Fruit fly (Drosophila melanogaster) whole organism, embryonic: ENCODE results near the gene dysc.
A peak's percentile ranks its signal among the peaks of the same experiment; 100 is the strongest.

Source experiments
- Antp ChIP-seq: fragments of 200-800 bp; sonication (Bioruptor generic); optimal IDR thresholded peaks from 3 replicates; lab custom pipeline; 2016; ENCODE audit warnings: missing biosample characterization, missing genetic modification characterization
- CG10274 ChIP-seq: fragments of 200-800 bp; sonication (Bioruptor generic); optimal IDR thresholded peaks from 3 replicates; lab custom pipeline; 2017; ENCODE audit warnings: missing biosample characterization, mild to moderate bottlenecking, missing genetic modification characterization
- CG10462 ChIP-seq: fragments of 200-800 bp; sonication (Bioruptor generic); optimal IDR thresholded peaks from 2 replicates; lab custom pipeline; 2016; ENCODE audit warnings: missing biosample characterization, missing genetic modification characterization
- CG11560 ChIP-seq: fragments of 200-800 bp; sonication (Bioruptor generic); IDR thresholded peaks from 3 replicates; pipeline ENCODE4 v1.3.6; 2022; ENCODE audit warnings: missing biosample characterization, missing genetic modification characterization
- CG11695 ChIP-seq: fragments of 200-800 bp; sonication (Bioruptor generic); IDR thresholded peaks from 3 replicates; pipeline ENCODE4 v1.3.6; 2022; ENCODE audit warnings: missing biosample characterization, missing genetic modification characterization
- CG13287 ChIP-seq: fragments of 200-800 bp; sonication (Bioruptor generic); IDR thresholded peaks from 2 replicates; pipeline ENCODE4 v1.3.6; 2022; ENCODE audit warnings: missing biosample characterization, missing genetic modification characterization; ENCODE audit not compliant: partially characterized antibody
- CG14014 ChIP-seq: fragments of 200-800 bp; sonication (Bioruptor generic); IDR thresholded peaks from 2 replicates; pipeline ENCODE4 v1.3.6; 2022; ENCODE audit warnings: missing biosample characterization, missing genetic modification characterization
- CG15073 ChIP-seq: fragments of 200-800 bp; sonication (Bioruptor generic); optimal IDR thresholded peaks from 2 replicates; lab custom pipeline; 2016; ENCODE audit warnings: missing biosample characterization, missing genetic modification characterization
- CG15479 ChIP-seq: fragments of 200-800 bp; sonication (Bioruptor generic); optimal IDR thresholded peaks from 3 replicates; lab custom pipeline; 2019; ENCODE audit warnings: missing biosample characterization, mild to moderate bottlenecking, missing genetic modification characterization, moderate library complexity
- CG1647 ChIP-seq: fragments of 200-800 bp; sonication (Bioruptor generic); optimal IDR thresholded peaks from 3 replicates; lab custom pipeline; 2016; ENCODE audit warnings: missing biosample characterization, missing genetic modification characterization
- CG16813 ChIP-seq: fragments of 200-800 bp; sonication (Bioruptor generic); IDR thresholded peaks from 3 replicates; pipeline ENCODE4 v1.3.6; 2022; ENCODE audit warnings: missing biosample characterization, missing genetic modification characterization; ENCODE audit not compliant: partially characterized antibody
- CG2129 ChIP-seq: fragments of 200-800 bp; sonication (Bioruptor generic); IDR thresholded peaks from 2 replicates; pipeline ENCODE4 v1.3.6; 2022; ENCODE audit warnings: missing biosample characterization, missing genetic modification characterization; ENCODE audit not compliant: partially characterized antibody
- CG2199 ChIP-seq: fragments of 200-800 bp; sonication (Bioruptor generic); IDR thresholded peaks from 3 replicates; pipeline ENCODE4 v1.3.6; 2022; ENCODE audit warnings: missing biosample characterization, missing genetic modification characterization
- CG3163 ChIP-seq: fragments of 200-800 bp; sonication (Bioruptor generic); optimal IDR thresholded peaks from 3 replicates; lab custom pipeline; 2016; ENCODE audit warnings: missing biosample characterization, missing genetic modification characterization
- CG42726 ChIP-seq: fragments of 200-800 bp; sonication (Bioruptor generic); IDR thresholded peaks from 2 replicates; pipeline ENCODE4 v1.3.6; 2022; ENCODE audit warnings: missing biosample characterization, missing genetic modification characterization; ENCODE audit not compliant: partially characterized antibody
- CG4360 ChIP-seq: fragments of 200-800 bp; sonication (Bioruptor generic); IDR thresholded peaks from 2 replicates; pipeline ENCODE4 v1.3.6; 2022; ENCODE audit warnings: missing biosample characterization, missing genetic modification characterization
- CG4730 ChIP-seq: fragments of 200-800 bp; sonication (Bioruptor generic); IDR thresholded peaks from 2 replicates; pipeline ENCODE4 v1.3.6; 2022; ENCODE audit warnings: missing biosample characterization, missing genetic modification characterization
- CG5245 ChIP-seq: fragments of 200-800 bp; sonication (Bioruptor generic); optimal IDR thresholded peaks from 3 replicates; lab custom pipeline; 2016; ENCODE audit warnings: missing biosample characterization, missing genetic modification characterization
- CG7556 ChIP-seq: fragments of 200-800 bp; sonication (Bioruptor generic); optimal IDR thresholded peaks from 2 replicates; lab custom pipeline; 2017; ENCODE audit warnings: missing biosample characterization, mild to moderate bottlenecking, missing genetic modification characterization
- CG8290 ChIP-seq, 3 experiments: fragments of 200-800 bp; sonication (Bioruptor generic); optimal IDR thresholded peaks; 2 replicates each; lab custom pipeline; 2016 to 2019; ENCODE audit warnings: missing biosample characterization in 3 of 3, missing genetic modification characterization in 3 of 3, mild to moderate bottlenecking in 2 of 3, moderate library complexity in 1 of 3
- CG9215 ChIP-seq: fragments of 200-800 bp; sonication (Bioruptor generic); IDR thresholded peaks from 2 replicates; pipeline ENCODE4 v1.3.6; 2022; ENCODE audit warnings: missing biosample characterization, missing genetic modification characterization
- Ets97D ChIP-seq: fragments of 200-800 bp; sonication (Bioruptor generic); optimal IDR thresholded peaks from 3 replicates; lab custom pipeline; 2016; ENCODE audit warnings: missing biosample characterization, missing genetic modification characterization
- GATAe ChIP-seq: fragments of 200-800 bp; sonication (Bioruptor generic); conservative IDR thresholded peaks from 2 replicates; pipeline ENCODE4 v1.3.6; 2022; ENCODE audit warnings: missing biosample characterization, missing genetic modification characterization
- Hmx ChIP-seq: fragments of 200-800 bp; sonication (Bioruptor generic); optimal IDR thresholded peaks from 2 replicates; lab custom pipeline; 2016; ENCODE audit warnings: missing biosample characterization, missing genetic modification characterization
- Hr39 ChIP-seq: fragments of >200 bp; optimal IDR thresholded peaks from 2 replicates; lab custom pipeline; 2017
- Hsf ChIP-seq: fragments of 200-800 bp; sonication (Bioruptor generic); optimal IDR thresholded peaks from 3 replicates; lab custom pipeline; 2016; ENCODE audit warnings: missing biosample characterization, missing genetic modification characterization
- Opbp ChIP-seq: fragments of 200-800 bp; sonication (Bioruptor generic); IDR thresholded peaks from 3 replicates; pipeline ENCODE4 v1.3.6; 2022; ENCODE audit warnings: missing biosample characterization, missing genetic modification characterization; ENCODE audit not compliant: partially characterized antibody
- Pdp1 ChIP-seq, 2 experiments: fragments of 200-800 bp; sonication (Bioruptor generic); optimal IDR thresholded peaks; 3 replicates each; lab custom pipeline; 2016; ENCODE audit warnings: missing biosample characterization in 2 of 2, missing genetic modification characterization in 2 of 2, mild to moderate bottlenecking in 1 of 2, moderate library complexity in 1 of 2
- Vsx1 ChIP-seq: fragments of 200-800 bp; sonication (Bioruptor generic); optimal IDR thresholded peaks from 2 replicates; lab custom pipeline; 2017; ENCODE audit warnings: missing biosample characterization, mild to moderate bottlenecking, missing genetic modification characterization, missing genetic modification reagents
- chinmo ChIP-seq: fragments of 200-800 bp; sonication (Bioruptor generic); IDR thresholded peaks from 4 replicates; pipeline ENCODE4 v1.3.6; 2022; ENCODE audit warnings: missing biosample characterization, missing genetic modification characterization; ENCODE audit not compliant: partially characterized antibody
- disco-r ChIP-seq: fragments of 200-800 bp; sonication (Bioruptor generic); optimal IDR thresholded peaks from 2 replicates; lab custom pipeline; 2016; ENCODE audit warnings: missing biosample characterization, missing genetic modification characterization
- exex ChIP-seq: fragments of 200-800 bp; sonication (Bioruptor generic); optimal IDR thresholded peaks from 4 replicates; lab custom pipeline; 2018; ENCODE audit warnings: missing biosample characterization, mild to moderate bottlenecking, missing genetic modification characterization, moderate library complexity
- fru ChIP-seq: fragments of >200 bp; optimal IDR thresholded peaks from 2 replicates; lab custom pipeline; 2017
- grn ChIP-seq: fragments of 200-800 bp; sonication (Bioruptor generic); optimal IDR thresholded peaks from 3 replicates; lab custom pipeline; 2017; ENCODE audit warnings: missing biosample characterization, missing genetic modification characterization
- gsb-n ChIP-seq: fragments of 200-800 bp; sonication (Bioruptor generic); optimal IDR thresholded peaks from 3 replicates; lab custom pipeline; 2018; ENCODE audit warnings: missing biosample characterization, mild to moderate bottlenecking, missing genetic modification characterization
- kay ChIP-seq: fragments of 200-800 bp; sonication (Bioruptor generic); optimal IDR thresholded peaks from 2 replicates; lab custom pipeline; 2016; ENCODE audit warnings: missing biosample characterization, missing genetic modification characterization
- lab ChIP-seq: fragments of 200-800 bp; sonication (Bioruptor generic); optimal IDR thresholded peaks from 3 replicates; lab custom pipeline; 2017; ENCODE audit warnings: missing biosample characterization, missing genetic modification characterization, mild to moderate bottlenecking, moderate library complexity, missing genetic modification reagents
- lov ChIP-seq, 2 experiments: fragments of 200-800 bp in 1 of 2; fragments of >200 bp in 1 of 2; sonication (Bioruptor generic) in 1 of 2; IDR thresholded peaks in 1 of 2; optimal IDR thresholded peaks in 1 of 2; 2 replicates in 1 of 2; 3 replicates in 1 of 2; pipeline versions ENCODE4 v1.3.6 to Lab custom; 2017 to 2022; ENCODE audit warnings: missing biosample characterization in 1 of 2, missing genetic modification characterization in 1 of 2
- maf-S ChIP-seq: fragments of 200-800 bp; sonication (Bioruptor generic); optimal IDR thresholded peaks from 2 replicates; lab custom pipeline; 2016; ENCODE audit warnings: missing biosample characterization, missing genetic modification characterization
- pan ChIP-seq, 4 experiments: fragments of >200 bp in 3 of 4; fragments of 200-800 bp in 1 of 4; sonication (Bioruptor generic) in 1 of 4; optimal IDR thresholded peaks in 3 of 4; IDR thresholded peaks in 1 of 4; 2 replicates each; pipeline versions ENCODE4 v1.3.6 to Lab custom; 2017 to 2022; ENCODE audit warnings: missing biosample characterization in 2 of 4, missing genetic modification characterization in 2 of 4, mixed read lengths in 1 of 4
- pros ChIP-seq: fragments of 200-800 bp; sonication (Bioruptor generic); optimal IDR thresholded peaks from 3 replicates; lab custom pipeline; 2019; ENCODE audit warnings: missing biosample characterization, mild to moderate bottlenecking, missing genetic modification characterization, moderate library complexity
- rib ChIP-seq: fragments of 200-800 bp; sonication (Bioruptor generic); IDR thresholded peaks from 2 replicates; pipeline ENCODE4 v1.3.6; 2022; ENCODE audit warnings: missing biosample characterization, missing genetic modification characterization
- row ChIP-seq: fragments of 200-800 bp; sonication (Bioruptor generic); IDR thresholded peaks from 3 replicates; pipeline ENCODE4 v1.3.6; 2022; ENCODE audit warnings: missing biosample characterization, missing genetic modification characterization
- sd ChIP-seq: fragments of 200-800 bp; sonication (Bioruptor generic); optimal IDR thresholded peaks from 3 replicates; lab custom pipeline; 2018; ENCODE audit warnings: missing biosample characterization, mild to moderate bottlenecking, missing genetic modification characterization, moderate library complexity
- sna ChIP-seq: fragments of 200-800 bp; sonication (Bioruptor generic); IDR thresholded peaks from 2 replicates; pipeline ENCODE4 v1.3.6; 2022; ENCODE audit warnings: missing biosample characterization, missing genetic modification characterization; ENCODE audit not compliant: partially characterized antibody
- sqz ChIP-seq: fragments of 200-800 bp; sonication (Bioruptor generic); optimal IDR thresholded peaks from 3 replicates; lab custom pipeline; 2018; ENCODE audit warnings: missing biosample characterization, mild to moderate bottlenecking, missing genetic modification characterization
- sug ChIP-seq: fragments of 200-800 bp; optimal IDR thresholded peaks from 2 replicates; lab custom pipeline; 2019; ENCODE audit warnings: missing biosample characterization, mild to moderate bottlenecking, missing genetic modification characterization, moderate library complexity
- tgo ChIP-seq: fragments of 200-800 bp; sonication (Bioruptor generic); IDR thresholded peaks from 3 replicates; pipeline ENCODE4 v1.3.6; 2022; ENCODE audit warnings: missing biosample characterization, missing genetic modification characterization
- ttk ChIP-seq: fragments of 200-800 bp; sonication (Bioruptor generic); IDR thresholded peaks from 2 replicates; pipeline ENCODE4 v2.1.2; 2022; ENCODE audit warnings: missing biosample characterization, missing genetic modification characterization

Gene dysc

DNA sequence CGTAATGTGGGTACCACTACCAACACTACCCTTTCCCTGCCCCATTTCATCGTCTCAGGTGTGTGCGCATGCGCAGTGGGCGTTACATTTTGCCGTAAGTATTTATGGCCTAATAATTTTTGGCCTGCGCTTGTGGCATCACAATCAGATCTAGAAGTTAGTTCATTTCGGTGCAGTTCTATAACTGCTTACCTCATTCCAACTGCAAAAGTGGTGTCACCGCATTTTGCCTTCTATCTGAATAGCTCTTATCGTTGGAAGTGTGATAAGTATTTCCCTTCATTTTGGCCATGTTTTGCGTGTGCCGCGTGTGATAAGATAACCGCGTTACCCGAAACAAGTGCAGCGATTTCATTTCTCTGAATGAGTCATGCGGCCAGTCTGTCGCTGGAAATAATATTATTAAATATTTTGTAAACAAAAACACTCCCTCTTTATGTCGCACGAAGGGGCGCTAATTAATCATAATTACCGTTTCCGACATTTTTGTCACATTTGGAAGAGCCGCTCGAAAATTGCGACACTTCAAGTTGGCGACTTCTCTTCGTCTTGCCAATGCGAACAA, 49.5 kb upstream of the dysc start:
- TF ChIP-seq CG10274 (GFP tag; lab: Kevin White, UChicago): no peak
- no peak for TF ChIP-seq tgo (GFP tag; lab: Robert Waterston, UW)
- no peak for TF ChIP-seq CG8290 (GFP tag; optimal IDR thresholded peaks at IDR 0.05; lab: Kevin White, UChicago)
- peak in 1 of 2 experiments; percentile 20 for TF ChIP-seq CG8290 (tag; optimal IDR thresholded peaks at IDR 0.05; lab: Kevin White, UChicago)
- TF ChIP-seq grn (GFP tag; lab: Kevin White, UChicago): peak; percentile 17
- TF ChIP-seq CG4360 (GFP tag; lab: Robert Waterston, UW): no peak
- TF ChIP-seq Hsf (GFP tag; lab: Kevin White, UChicago): no peak
- no peak for TF ChIP-seq Hmx
- 0 out of 3 replicates have a peak, but pooled peaks have one; percentile 65 for TF ChIP-seq CG2199
- TF ChIP-seq exex (tag; lab: Kevin White, UChicago): peak; percentile 22
- no peak for TF ChIP-seq CG11560 (tag; lab: Robert Waterston, UW)
- TF ChIP-seq CG2129 (GFP tag; lab: Robert Waterston, UW): no peak
- TF ChIP-seq fru: no peak
- TF ChIP-seq lov (optimal IDR thresholded peaks at IDR 0.05; lab: Kevin White, UChicago): no peak
- TF ChIP-seq lov (GFP tag; IDR thresholded peaks at IDR 0.05; lab: Robert Waterston, UW): no peak
- TF ChIP-seq CG3163 (GFP tag; lab: Kevin White, UChicago): no peak
- TF ChIP-seq CG9215 (GFP tag; lab: Robert Waterston, UW): no peak
- no peak for TF ChIP-seq kay (GFP tag; lab: Kevin White, UChicago)
- TF ChIP-seq CG13287 (GFP tag; lab: Robert Waterston, UW): no peak
- TF ChIP-seq disco-r: no peak
- no peak for TF ChIP-seq sqz
- TF ChIP-seq CG4730: no peak
- TF ChIP-seq Vsx1 (GFP tag; lab: Kevin White, UChicago): no peak
- peak; percentile 1 for TF ChIP-seq sd (tag; lab: Kevin White, UChicago)
- TF ChIP-seq rib (GFP tag; lab: Robert Waterston, UW): peak; percentile 35; the same call in 1 of the 2 replicates
- no peak for TF ChIP-seq pros (GFP tag; lab: Kevin White, UChicago)
- TF ChIP-seq CG7556 (GFP tag; lab: Kevin White, UChicago): no peak
- TF ChIP-seq CG10462 (GFP tag; lab: Kevin White, UChicago): no peak
- no peak for TF ChIP-seq CG11695
- TF ChIP-seq CG14014 (GFP tag; lab: Robert Waterston, UW): no peak
- no peak for TF ChIP-seq CG1647 (GFP tag; lab: Kevin White, UChicago)
- TF ChIP-seq gsb-n (tag; lab: Kevin White, UChicago): no peak
- no peak for TF ChIP-seq CG42726 (GFP tag; lab: Robert Waterston, UW)
- peak; percentile 21 for TF ChIP-seq sug (tag; lab: Kevin White, UChicago)
- TF ChIP-seq Hr39 (lab: Kevin White, UChicago): no peak
- peak; percentile 38 for TF ChIP-seq CG15479 (GFP tag; lab: Kevin White, UChicago)
- 0 out of 4 replicates have a peak, but pooled peaks have one; percentile 66 for TF ChIP-seq chinmo (GFP tag; lab: Robert Waterston, UW)
- no peak for TF ChIP-seq sna
- no peak for TF ChIP-seq pan (optimal IDR thresholded peaks at IDR 0.05; lab: Kevin White, UChicago)
- no peak for TF ChIP-seq pan (GFP tag; optimal IDR thresholded peaks at IDR 0.05 in 1 of 2, IDR thresholded peaks at IDR 0.05 in 1 of 2)
- no peak for TF ChIP-seq Ets97D (GFP tag; lab: Kevin White, UChicago)
- TF ChIP-seq ttk (GFP tag; lab: Robert Waterston, UW): 0 out of 2 replicates have a peak, but pooled peaks have one; percentile 30
- TF ChIP-seq maf-S (GFP tag; lab: Kevin White, UChicago): no peak
- peak; percentile 46 for TF ChIP-seq lab (GFP tag; lab: Kevin White, UChicago)
- TF ChIP-seq row (GFP tag; lab: Robert Waterston, UW): no peak
- TF ChIP-seq CG16813 (GFP tag; lab: Robert Waterston, UW): no peak
- TF ChIP-seq Opbp (GFP tag; lab: Robert Waterston, UW): no peak
- TF ChIP-seq CG15073 (GFP tag; lab: Kevin White, UChicago): no peak
- peak; percentile 44 for TF ChIP-seq GATAe (GFP tag; lab: Robert Waterston, UW)
- peak in 1 of 2 experiments; percentile 65 for TF ChIP-seq Pdp1 (GFP tag; optimal IDR thresholded peaks at IDR 0.05; lab: Kevin White, UChicago)
- TF ChIP-seq CG5245 (GFP tag; lab: Kevin White, UChicago): no peak
- no peak for TF ChIP-seq Antp
